Fruit fly (Drosophila melanogaster): ENCODE results near the gene p38a.

The p38a gene

DNA sequence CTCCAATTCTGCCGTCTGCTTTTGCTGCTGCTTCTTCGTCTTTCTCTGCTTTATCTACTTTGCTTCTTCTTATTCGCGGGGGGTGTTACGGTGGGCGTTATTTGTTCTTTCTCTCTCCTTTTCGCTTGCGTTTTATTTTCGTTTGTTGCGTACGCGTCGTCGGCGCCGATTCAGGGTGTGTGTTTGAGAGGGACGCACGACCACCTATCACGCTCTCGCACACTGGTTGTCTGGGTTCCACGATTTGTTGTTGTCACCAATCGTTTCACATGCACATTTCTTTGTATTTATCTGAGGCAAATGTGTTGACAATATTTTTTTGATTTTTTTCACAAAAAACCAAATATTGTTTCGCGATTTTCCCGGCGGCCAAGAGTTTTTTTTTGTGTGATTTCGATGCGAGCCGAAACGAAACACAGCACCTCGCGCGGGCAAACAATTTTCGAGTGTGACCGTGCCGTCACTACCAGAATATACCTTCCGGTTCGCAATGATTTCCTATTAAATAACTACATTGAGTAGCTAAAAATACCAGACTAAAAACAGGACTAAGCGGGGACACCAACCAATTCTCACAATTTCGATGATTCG is 46.7 kb downstream of the p38a start, which contains the start of gene Syx1A (continued):
- TF ChIP-seq Dad (GFP tag; optimal IDR thresholded peaks at IDR 0.05) (no peak), zen2 (GFP tag; IDR thresholded peaks at IDR 0.05; ENCODE audit: partially characterized antibody) (no peak), Camta (GFP tag; optimal IDR thresholded peaks at IDR 0.05) (no peak), Meics (GFP tag; optimal IDR thresholded peaks at IDR 0.05) (no peak), D19A (tag; optimal IDR thresholded peaks at IDR 0.05) (no peak), CG34422 (GFP tag; IDR thresholded peaks at IDR 0.05) (no peak), Adf1 (GFP tag; IDR thresholded peaks at IDR 0.05) (no peak), CG10267 (tag; optimal IDR thresholded peaks at IDR 0.05) (peak; percentile 23), CG17361 (GFP tag; IDR thresholded peaks at IDR 0.05) (no peak), CG42726 (GFP tag; IDR thresholded peaks at IDR 0.05; ENCODE audit: partially characterized antibody) (no peak), trh (GFP tag; optimal IDR thresholded peaks at IDR 0.05) (no peak), Sin3A (optimal IDR thresholded peaks at IDR 0.05) (peak; percentile 1), Ptx1 (GFP tag; IDR thresholded peaks at IDR 0.05) (no peak), CG16815 (GFP tag; optimal IDR thresholded peaks at IDR 0.05) (no peak), CG8388 (GFP tag; optimal IDR thresholded peaks at IDR 0.05) (no peak), CG11093 (GFP tag; IDR thresholded peaks at IDR 0.05) (no peak), CG7372 (GFP tag; IDR thresholded peaks at IDR 0.05) (no peak), CG2678 (tag; optimal IDR thresholded peaks at IDR 0.05) (peak; percentile 19), CG17802 (tag; optimal IDR thresholded peaks at IDR 0.05) (no peak), CG7963 (GFP tag; IDR thresholded peaks at IDR 0.05; ENCODE audit: partially characterized antibody) (no peak), sens-2 (GFP tag; IDR thresholded peaks at IDR 0.05) (no peak), CG11085 (GFP tag; IDR thresholded peaks at IDR 0.05) (no peak), HHEX (GFP tag; optimal IDR thresholded peaks at IDR 0.05) (peak; percentile 13), oc (tag; optimal IDR thresholded peaks at IDR 0.05) (no peak), CG9817 (tag; optimal IDR thresholded peaks at IDR 0.05) (no peak), HmgD (GFP tag; optimal IDR thresholded peaks at IDR 0.05) (peak; percentile 1), unpg (GFP tag; optimal IDR thresholded peaks at IDR 0.05) (peak; percentile 11), caup (GFP tag; optimal IDR thresholded peaks at IDR 0.05; ENCODE audit: severe bottlenecking) (peak; percentile 28), CG34376 (GFP tag; optimal IDR thresholded peaks at IDR 0.05) (peak; percentile 26), HLH3B (GFP tag; IDR thresholded peaks at IDR 0.05) (no peak), dysf (GFP tag; IDR thresholded peaks at IDR 0.05) (no peak), E2f2 (GFP tag; IDR thresholded peaks at IDR 0.05) (no peak), Oaz (GFP tag; IDR thresholded peaks at IDR 0.05) (no peak), gcm (GFP tag; optimal IDR thresholded peaks at IDR 0.05) (no peak), Nf-YA (GFP tag; IDR thresholded peaks at IDR 0.05) (no peak), ash1 (GFP tag; optimal IDR thresholded peaks at IDR 0.05) (no peak), CG15514 (GFP tag; optimal IDR thresholded peaks at IDR 0.05) (peak; percentile 80), lola (GFP tag; optimal IDR thresholded peaks at IDR 0.05) (no peak), bbx (GFP tag; IDR thresholded peaks at IDR 0.05; ENCODE audit: partially characterized antibody) (no peak), Dll (GFP tag; IDR thresholded peaks at IDR 0.05; ENCODE audit: partially characterized antibody) (no peak), MBD-R2 (GFP tag; IDR thresholded peaks at IDR 0.05) (no peak), Fer1 (GFP tag; optimal IDR thresholded peaks at IDR 0.05) (peak; percentile 18), jigr1 (GFP tag; IDR thresholded peaks at IDR 0.05) (no peak), slbo (GFP tag; IDR thresholded peaks at IDR 0.05) (no peak), en (GFP tag; optimal IDR thresholded peaks at IDR 0.05) (no peak), NC2β (GFP tag; optimal IDR thresholded peaks at IDR 0.05) (peak; percentile 13), croc (GFP tag; conservative IDR thresholded peaks at IDR 0.05) (no peak), CG4404 (GFP tag; IDR thresholded peaks at IDR 0.05) (no peak), CG33213 (GFP tag; optimal IDR thresholded peaks at IDR 0.05) (peak; percentile 73), CG6254 (GFP tag; optimal IDR thresholded peaks at IDR 0.05) (no peak), CG11247 (GFP tag; IDR thresholded peaks at IDR 0.05) (no peak)
